Worm (Caenorhabditis elegans): ENCODE data around the gene ZK1240.5.

DNA sequence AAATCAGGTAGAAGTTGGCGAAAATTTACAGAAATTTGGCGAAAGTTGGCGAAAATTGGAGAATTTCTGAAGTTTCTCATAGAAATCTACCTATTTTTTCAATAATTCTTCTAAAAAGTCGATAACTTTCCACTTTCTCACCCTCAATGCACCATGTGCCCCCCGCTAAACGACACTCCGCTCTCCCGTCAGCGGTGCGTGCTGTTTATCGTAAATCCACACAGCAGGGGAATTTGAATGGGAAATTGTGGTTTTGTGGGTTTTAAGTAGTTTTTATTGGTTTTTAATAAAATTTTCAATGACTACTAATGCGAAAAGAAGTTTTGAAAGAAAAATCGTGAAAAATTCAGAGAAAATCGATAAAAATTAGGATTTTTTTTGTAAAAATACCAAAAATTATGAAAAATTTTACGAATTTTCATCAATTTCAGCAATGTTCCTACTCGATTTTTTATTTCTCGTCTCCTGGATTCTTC, 24.3 kb upstream of the ZK1240.5 start, which contains the start of gene F43C11.6:
- TF ChIP-seq fos-1 (tag; optimal IDR thresholded peaks at IDR 0.05) = no peak
- no peak for TF ChIP-seq ZK546.5 (tag; optimal IDR thresholded peaks at IDR 0.05)
- TF ChIP-seq jun-1 (tag; optimal IDR thresholded peaks at IDR 0.05) = no peak
- TF ChIP-seq ceh-16 (tag; optimal IDR thresholded peaks at IDR 0.05) = no peak
- no peak for TF ChIP-seq fkh-2 (tag; optimal IDR thresholded peaks at IDR 0.05)
- TF ChIP-seq nfya-1 (tag; optimal IDR thresholded peaks at IDR 0.05; ENCODE audit: insufficient read depth) = peak; percentile 51
- peak; percentile 21 for TF ChIP-seq egl-5 (tag; optimal IDR thresholded peaks at IDR 0.05)
- TF ChIP-seq lin-39 (tag; optimal IDR thresholded peaks at IDR 0.05) = peak; percentile 37
- no peak for TF ChIP-seq ceh-82 (tag; optimal IDR thresholded peaks at IDR 0.05)
- TF ChIP-seq unc-39 (tag; optimal IDR thresholded peaks at IDR 0.05) = no peak
- TF ChIP-seq nhr-237 (tag; optimal IDR thresholded peaks at IDR 0.05) = no peak
- peak; percentile 87 for TF ChIP-seq R02D3.7 (tag; optimal IDR thresholded peaks at IDR 0.05)

Measured in whole organism, L3 larva.